Worm (Caenorhabditis elegans) whole organism, young adult: ENCODE measurements around the gene ZK757.1.

Source experiments
- B0019.2 ChIP-seq: fragments of 200-800 bp; sonication (Bioruptor generic); conservative IDR thresholded peaks from 2 replicates; pipeline ENCODE4 v1.3.6; 2022; ENCODE audit warnings: missing genetic modification reagents, missing genetic modification characterization, missing compliant biosample characterization
- Y53F4B.3 ChIP-seq: fragments of 200-800 bp; sonication (Bioruptor generic); IDR thresholded peaks from 2 replicates; pipeline ENCODE4 v1.3.6; 2022; ENCODE audit warnings: missing genetic modification reagents, missing genetic modification characterization, missing compliant biosample characterization
- ZK185.1 ChIP-seq: sonication (generic microtip); optimal IDR thresholded peaks from 2 replicates; lab custom pipeline; 2016; ENCODE audit warnings: mild to moderate bottlenecking, missing genetic modification characterization, missing compliant biosample characterization; ENCODE audit not compliant: poor library complexity, severe bottlenecking
- atf-7 ChIP-seq: sonication (generic microtip); optimal IDR thresholded peaks from 2 replicates; lab custom pipeline; 2017; ENCODE audit warnings: mild to moderate bottlenecking, missing genetic modification characterization, missing compliant biosample characterization
- hmg-1.2 ChIP-seq: fragments of 200-800 bp; sonication (Bioruptor generic); IDR thresholded peaks from 2 replicates; pipeline ENCODE4 v1.3.6; 2022; ENCODE audit warnings: missing genetic modification reagents, missing genetic modification characterization, missing compliant biosample characterization
- nfya-1 ChIP-seq: sonication (generic microtip); optimal IDR thresholded peaks from 2 replicates; lab custom pipeline; 2017; ENCODE audit warnings: antibody characterized with exemption, missing compliant biosample characterization, missing genetic modification characterization, borderline replicate concordance; ENCODE audit not compliant: insufficient read depth
- snpc-1.1 ChIP-seq: sonication (generic microtip); optimal IDR thresholded peaks from 2 replicates; lab custom pipeline; 2017; ENCODE audit warnings: missing genetic modification characterization, mild to moderate bottlenecking, missing compliant biosample characterization, antibody characterized with exemption, moderate library complexity, missing genotype, missing genetic modification reagents; ENCODE audit not compliant: insufficient read depth
- snpc-4 ChIP-seq, 5 experiments: fragments of 150-350 bp in 1 of 5; sonication (generic microtip) in 4 of 5; optimal IDR thresholded peaks; 2 replicates each; lab custom pipeline; 2014 to 2018; ENCODE audit warnings: missing genetic modification characterization in 5 of 5, missing biosample characterization in 3 of 5, antibody characterized with exemption in 2 of 5, mild to moderate bottlenecking in 2 of 5, missing compliant biosample characterization in 2 of 5, missing genotype in 2 of 5, moderate library complexity in 2 of 5, missing genetic modification reagents in 1 of 5

DNA sequence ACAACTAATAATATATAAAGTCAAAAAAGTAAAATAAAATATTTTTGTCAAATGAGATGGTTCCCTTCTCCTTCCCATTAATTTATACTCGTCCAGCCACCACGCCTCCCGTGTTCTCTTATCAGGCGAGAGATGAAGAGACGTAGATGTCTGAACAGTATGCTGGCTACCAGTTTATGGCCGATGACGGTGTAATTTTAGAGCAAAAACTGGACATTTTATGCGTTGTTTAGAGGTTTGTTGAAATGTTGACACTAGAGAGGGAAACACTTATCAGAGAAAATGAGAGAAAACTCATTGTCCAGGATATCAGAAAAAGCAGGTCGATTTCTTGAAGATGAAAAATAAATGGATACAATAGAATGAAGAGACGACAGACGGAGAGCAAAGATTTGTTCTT is 13.8 kb downstream of the ZK757.1 start:
- TF ChIP-seq snpc-4 (GFP tag; optimal IDR thresholded peaks at IDR 0.05; lab: Kevin White, UChicago) (no peak), snpc-4 (tag; optimal IDR thresholded peaks at IDR 0.05; lab: Kevin White, UChicago) (no peak), ZK185.1 (tag; lab: Kevin White, UChicago) (no peak), hmg-1.2 (GFP tag; lab: Robert Waterston, UW) (no peak), snpc-1.1 (tag; lab: Kevin White, UChicago) (no peak), B0019.2 (GFP tag; lab: Robert Waterston, UW) (no peak), nfya-1 (tag; lab: Kevin White, UChicago) (no peak), atf-7 (tag; lab: Kevin White, UChicago) (no peak), Y53F4B.3 (GFP tag; lab: Robert Waterston, UW) (no peak)
